Fruit fly (Drosophila melanogaster) ovary, adult (tissue): ENCODE data around the gene Keap1.
A peak's percentile ranks its signal among the peaks of the same experiment; 100 is the strongest.

ENCODE experiments used
- CG17801 ChIP-seq: fragments of 200-800 bp; optimal IDR thresholded peaks from 2 replicates; lab custom pipeline; 2019; ENCODE audit warnings: missing biosample characterization, mild to moderate bottlenecking, missing genetic modification characterization, moderate library complexity; ENCODE audit not compliant: partially characterized antibody

The Keap1 gene

DNA sequence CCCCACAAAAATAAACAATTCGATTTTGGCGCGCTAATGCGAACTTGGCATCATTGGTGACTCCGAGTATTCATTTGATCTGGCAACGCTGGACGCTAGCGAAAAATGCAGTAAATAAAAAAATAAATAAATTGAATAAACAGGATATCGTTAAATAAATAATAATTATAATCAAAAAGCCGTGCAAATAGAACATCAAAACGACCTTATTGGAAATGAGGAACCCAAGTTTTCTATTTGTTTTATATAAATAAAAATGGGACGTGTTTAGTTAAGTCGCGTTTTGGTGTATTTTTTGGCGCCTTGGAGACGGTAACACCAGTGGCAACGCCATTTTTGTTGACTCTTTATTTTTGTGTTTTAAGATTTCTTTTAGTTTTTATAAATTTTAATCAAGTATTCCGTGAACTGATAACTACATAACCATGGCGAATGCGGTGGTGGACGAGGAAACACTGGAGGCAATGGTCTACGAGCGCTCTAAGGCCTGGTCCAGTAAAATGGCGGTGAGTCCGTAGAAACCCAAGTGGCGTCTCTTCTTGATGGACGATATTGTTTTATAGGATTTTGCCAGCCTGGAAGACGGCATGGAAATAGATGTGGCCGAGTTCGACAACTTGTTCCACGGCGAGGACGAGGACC, 8.4 kb upstream of the Keap1 start, which contains the start of gene cal1:
Gene cal1 (plus strand): TSS at position 304 of the 642 bp plus-strand sequence.
- no peak for TF ChIP-seq CG17801 (GFP tag; lab: Kevin White, UChicago)

DNA sequence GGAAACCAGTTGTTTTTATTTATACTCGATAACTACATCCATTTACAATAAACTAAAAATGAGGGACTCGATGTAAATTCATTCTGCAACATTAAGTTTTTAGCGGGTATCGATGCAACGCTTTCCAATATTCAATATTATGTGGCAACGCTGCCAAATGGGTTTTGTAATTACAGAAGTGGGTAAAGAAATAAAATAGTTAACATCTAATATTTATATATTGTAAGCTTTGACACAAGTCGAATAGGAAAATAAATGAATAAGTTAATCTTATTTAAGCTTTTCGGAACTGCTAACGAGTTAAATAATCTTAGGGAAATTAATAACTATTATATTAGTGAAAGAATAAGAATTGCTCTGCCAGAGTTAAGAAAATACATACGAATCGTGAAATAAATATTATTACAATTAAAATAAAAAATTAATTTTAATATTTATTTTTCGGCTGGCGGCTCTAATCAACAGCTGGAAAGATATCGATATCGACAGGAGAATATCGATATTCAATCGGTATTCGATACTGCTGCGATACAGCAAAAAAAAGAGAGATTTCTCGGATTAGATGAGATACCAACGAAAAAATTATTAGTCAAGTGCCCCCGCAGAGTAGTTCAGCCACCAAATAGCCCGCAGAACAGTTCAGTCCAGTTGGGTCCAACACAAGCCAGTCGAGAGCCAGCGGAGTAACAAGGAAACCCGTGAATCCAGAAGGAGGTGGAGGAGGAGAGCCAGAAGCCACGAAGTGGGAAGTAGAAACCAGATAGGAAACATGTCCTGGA, 5.5 kb upstream of the Keap1 start, which contains the start of gene GckIII:
Gene GckIII (plus strand): TSS at position 485 of the 779 bp plus-strand sequence.
- no peak for TF ChIP-seq CG17801 (GFP tag; lab: Kevin White, UChicago)

DNA sequence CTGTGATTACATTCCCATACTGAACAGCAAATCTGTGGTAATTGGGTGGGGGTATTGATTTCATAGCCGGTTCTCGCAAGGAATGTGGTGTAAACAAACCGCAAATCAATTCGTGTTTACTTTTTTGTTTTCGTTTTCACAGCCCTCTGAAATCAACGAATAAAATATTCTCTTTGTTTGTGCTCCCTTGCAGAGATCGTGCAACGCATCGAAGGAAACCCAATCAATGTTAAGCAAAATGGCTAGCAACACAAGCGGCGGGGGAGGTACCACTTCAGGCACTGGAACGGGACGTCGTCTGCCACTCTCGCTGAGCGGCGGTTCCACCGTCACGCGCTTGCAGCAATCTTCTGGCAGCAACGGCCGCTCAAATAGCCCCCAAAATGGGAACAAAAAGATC, 2.7 kb upstream of the Keap1 start:
- TF ChIP-seq CG17801 (GFP tag; lab: Kevin White, UChicago) = no peak

DNA sequence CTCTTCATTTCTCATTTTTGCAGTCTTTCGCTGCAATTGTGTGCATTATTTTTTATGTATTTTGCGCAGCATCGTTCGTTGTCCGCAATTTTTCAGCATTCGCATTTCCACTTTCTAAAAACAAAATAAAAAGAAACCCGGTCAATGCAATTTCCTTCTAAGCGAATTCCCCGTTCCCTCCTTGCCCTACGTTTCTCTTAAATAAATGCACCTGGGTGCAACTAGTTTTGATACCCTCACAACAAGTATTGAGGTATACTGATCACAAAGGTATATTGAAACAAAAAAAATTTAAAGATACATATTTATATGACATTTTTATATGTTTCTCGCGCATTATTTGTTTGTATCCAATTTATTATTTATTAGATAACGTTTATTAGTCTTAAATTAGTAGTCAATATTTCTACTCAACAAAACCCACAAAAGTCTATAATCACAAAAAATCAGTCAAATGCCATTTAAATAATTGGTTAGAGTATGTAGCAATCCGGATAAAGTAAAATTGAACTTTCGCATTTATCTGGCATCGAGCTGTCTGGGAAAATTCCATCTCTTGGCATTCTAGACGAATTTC, 1.7 kb upstream of the Keap1 start:
- TF ChIP-seq CG17801 (GFP tag; lab: Kevin White, UChicago) = peak; percentile 62

DNA sequence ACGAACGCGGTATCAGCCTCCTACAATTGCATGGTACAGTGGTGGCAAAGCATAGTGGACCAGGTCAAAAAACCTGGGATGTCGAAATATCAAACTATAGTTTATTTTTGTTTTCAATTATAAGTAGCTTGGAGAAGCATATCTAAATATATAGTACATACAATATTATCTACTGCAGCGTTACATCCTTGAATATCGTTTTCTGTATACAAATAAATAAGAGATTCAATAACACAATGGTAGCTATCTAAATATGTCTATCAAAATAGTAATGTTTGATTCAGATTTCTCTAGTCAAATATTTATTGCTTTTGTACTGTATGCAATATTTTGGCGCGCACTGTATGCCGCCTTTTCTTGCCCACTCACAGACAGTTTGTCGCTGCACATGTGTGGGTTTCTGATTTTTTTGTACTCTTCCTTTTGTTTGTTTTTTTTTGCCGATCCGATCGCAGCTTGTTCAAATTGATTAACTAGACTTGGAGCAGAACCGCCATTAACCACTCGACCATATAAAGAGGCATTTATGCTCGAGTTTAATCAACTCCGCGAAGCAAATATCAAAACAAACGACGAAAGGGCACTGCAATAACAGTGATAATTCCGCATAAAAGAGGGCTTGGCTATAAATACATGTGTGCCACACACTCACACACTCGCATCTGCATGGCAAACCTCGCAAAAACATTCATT, 1.1 kb upstream of the Keap1 start:
- peak; percentile 88 for TF ChIP-seq CG17801 (GFP tag; lab: Kevin White, UChicago)

DNA sequence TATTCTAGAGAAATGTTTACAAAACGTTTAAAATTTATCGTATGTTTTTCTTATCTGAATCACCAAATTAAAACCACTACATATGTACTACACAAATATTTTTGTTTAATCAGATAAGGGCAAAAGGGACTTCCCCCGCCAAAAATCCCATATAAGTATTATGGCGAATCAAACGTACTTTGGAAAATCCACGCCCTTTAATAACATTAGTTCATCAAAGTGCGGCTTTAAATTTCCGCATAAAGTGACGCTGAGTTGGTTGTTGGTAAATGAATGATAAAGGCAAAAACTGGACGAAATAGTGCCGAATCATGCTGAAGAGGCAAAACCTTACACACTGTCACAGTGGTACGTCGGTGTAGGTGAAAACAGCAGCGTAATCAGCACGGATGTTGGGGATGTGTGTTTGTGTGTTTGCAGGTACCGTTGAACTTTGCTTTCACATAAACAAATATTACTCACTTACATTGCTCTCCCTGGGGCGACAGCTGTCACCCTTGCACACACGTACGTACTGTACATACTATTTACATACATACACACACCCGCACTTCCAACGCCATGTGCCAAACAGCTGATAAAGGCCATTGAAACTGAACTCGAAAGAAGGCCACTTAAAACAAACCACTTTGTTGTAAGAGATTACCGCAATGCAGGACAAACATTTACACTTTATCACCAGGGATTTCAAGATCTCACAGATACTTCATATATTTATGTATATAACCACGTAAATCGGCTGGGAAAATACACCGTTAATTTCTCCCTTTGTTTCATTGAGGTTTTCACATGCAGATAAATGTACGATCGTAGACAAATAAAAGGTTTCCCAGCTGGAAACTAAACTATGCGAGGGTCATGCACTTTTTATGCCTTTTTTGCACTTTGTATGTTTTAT, 535 bp downstream of the Keap1 start:
- TF ChIP-seq CG17801 (GFP tag; lab: Kevin White, UChicago) = no peak

DNA sequence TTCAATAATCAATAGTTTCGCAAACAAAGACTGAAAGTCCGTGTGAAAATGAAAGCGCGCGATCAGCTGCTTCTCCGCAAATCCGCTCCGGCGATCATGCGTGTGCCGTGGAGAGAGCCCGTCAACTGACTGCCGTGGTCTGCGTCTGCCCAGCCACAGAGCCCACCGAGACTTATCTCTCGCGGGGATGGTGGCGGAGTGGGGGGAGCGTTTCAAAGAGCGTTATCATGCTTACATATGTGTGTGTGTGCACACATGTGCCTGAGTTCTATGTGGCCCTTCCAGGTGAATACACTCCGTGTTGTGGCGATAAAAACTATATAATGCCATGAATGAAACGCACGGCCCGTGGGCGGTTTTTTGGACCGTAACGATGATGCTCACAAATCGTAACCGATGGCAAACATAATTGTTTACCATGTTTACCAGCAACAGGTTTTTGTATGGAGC, 1.8 kb downstream of the Keap1 start:
- no peak for TF ChIP-seq CG17801 (GFP tag; lab: Kevin White, UChicago)

DNA sequence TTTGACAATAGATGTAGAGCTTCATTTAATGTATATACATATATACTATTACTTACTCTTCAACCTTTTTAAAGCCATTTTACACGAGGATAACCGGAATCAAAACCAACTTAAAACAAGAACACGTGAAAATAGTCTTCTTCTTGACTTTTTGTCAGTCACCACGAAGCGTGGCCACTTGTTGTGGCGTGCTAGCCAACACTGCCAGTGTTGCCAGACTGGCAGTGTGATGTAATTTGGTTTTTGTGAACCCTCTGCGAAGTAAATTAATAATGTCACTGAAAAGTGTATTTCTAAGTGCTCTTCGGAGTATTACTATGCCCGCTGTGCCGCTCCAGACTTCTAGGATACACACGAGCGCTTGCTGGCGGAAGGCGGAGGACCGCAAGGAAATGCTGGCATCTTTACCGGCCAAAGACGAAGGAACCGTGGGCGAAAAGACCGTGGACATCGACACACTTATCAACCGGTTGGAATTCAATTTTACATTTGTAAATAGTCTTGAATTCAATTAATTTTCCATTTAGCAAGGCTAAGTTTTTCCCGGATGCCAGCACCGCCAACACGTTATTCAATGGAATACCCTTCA, 7.1 kb downstream of the Keap1 start, which contains the start of the genes Ns1 and mRpS11:
Gene Ns1 (minus strand): TSS at position 150 of the 589 bp plus-strand sequence.
Gene mRpS11 (plus strand): TSS at position 207 of the 589 bp plus-strand sequence.
- TF ChIP-seq CG17801 (GFP tag; lab: Kevin White, UChicago) = no peak

DNA sequence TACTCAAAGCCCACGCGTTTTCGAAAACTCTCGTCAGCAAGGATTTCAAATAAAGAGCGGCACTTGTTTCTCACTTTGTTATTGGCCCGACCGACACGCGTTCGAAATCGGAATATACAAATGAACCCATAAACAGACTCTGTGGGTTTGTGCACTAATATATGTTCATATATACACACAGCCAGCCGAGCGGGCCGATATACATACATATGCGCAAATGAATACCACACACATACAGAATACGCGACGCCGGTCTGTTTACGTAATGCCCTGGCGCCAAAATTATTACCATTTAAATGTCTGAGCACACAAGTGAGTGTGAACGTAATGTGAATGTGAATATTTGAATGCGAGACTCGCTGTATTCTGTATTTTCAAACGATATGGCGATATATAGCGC, 12.0 kb downstream of the Keap1 start:
- no peak for TF ChIP-seq CG17801 (GFP tag; lab: Kevin White, UChicago)

DNA sequence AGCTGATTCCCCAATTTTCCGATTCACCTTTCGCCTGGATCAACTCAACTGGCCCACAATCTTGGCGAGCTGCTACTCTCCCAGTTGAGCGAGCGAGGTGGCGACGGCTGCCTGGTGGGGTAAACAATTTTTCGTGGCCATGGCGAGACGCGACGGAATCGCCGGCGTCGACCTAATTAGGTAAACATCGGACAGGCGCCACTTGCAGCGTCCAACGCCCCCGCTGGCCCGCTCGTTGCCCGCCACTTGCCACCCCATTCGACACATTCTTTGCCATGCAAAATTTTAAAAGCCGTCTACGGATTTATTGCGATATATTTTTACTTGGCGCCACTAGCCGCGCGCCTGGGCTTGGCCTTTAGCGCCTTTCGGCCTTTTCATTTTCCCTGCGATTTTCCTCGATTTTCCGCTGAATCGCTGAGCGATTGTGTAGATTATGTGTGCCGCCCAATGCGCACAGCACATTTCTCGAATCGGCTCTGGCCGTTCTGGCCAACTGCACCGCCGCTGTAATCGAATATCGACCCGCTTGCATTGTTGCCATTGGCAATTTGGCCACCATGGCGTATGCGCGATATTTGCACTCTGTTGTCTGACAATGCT, 12.8 kb downstream of the Keap1 start:
- no peak for TF ChIP-seq CG17801 (GFP tag; lab: Kevin White, UChicago)

DNA sequence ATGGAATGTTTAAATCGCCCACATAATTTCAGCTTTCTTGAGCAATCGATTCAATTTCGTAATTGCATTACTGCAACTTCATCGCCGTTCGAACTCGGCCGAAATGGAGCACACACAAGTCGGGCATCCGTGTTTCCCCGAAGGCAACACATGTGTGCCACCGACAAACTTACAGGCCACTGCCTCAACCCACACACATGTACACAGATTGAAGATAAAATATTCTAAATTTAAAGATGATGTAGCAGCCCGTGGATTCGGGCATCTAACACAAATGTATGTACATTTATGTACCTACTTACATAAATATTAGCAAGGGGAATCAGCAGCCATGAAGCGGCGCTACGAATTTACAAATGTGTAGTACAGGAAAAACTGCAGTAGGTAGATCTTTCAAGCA, 13.7 kb downstream of the Keap1 start:
- TF ChIP-seq CG17801 (GFP tag; lab: Kevin White, UChicago) = no peak

DNA sequence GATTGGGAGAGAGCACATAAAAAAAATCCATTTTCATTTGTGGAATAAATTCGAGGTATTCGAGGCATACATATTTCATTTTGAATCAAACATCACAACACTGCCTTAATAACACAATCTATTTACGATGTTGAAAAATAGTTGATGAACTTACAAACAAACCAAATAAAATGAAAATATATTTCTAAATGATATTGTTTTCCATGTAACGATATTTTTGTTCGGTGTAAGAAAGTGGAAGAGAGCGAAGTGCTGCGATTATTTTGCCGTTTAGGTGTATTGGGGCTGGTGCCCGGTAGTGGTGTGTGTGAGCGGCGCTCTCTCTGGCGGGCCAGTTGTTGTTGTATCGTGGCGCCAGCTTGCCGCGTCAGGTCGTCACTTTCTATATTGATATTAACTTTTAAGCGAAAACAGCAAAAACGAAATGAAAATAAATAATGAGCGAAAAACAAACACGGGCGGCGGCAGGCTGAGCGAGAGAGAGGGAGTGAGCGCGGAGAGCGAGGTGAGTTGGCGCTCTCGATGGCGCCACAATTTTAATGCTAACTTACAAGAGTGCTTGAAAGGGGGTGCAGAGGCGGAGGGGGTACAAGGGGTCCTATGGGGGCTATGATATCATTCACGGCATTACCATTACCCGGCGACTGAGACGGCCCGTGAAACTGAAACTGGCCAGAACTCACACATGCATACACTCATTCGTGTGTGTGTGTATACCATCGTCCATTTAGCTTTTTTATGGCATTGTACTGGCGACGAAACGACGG, 14.5 kb downstream of the Keap1 start:
- TF ChIP-seq CG17801 (GFP tag; lab: Kevin White, UChicago) = peak; percentile 85
